Worm (Caenorhabditis elegans) whole organism, L4/young adult: Measurements from ENCODE around the gene hlh-26.

ENCODE experiments used
- W03F9.2 ChIP-seq: fragments of 150-350 bp; optimal IDR thresholded peaks from 2 replicates; lab custom pipeline; 2014; ENCODE audit warnings: missing biosample characterization, missing genetic modification characterization
- dao-5 ChIP-seq: sonication (generic microtip); optimal IDR thresholded peaks from 2 replicates; lab custom pipeline; 2016; ENCODE audit warnings: missing genotype, missing genetic modification characterization, moderate library complexity, missing compliant biosample characterization
- him-1 ChIP-seq: sonication (generic microtip); optimal IDR thresholded peaks from 2 replicates; lab custom pipeline; 2016; ENCODE audit warnings: missing genotype, missing genetic modification reagents, missing genetic modification characterization, missing compliant biosample characterization

- TF ChIP-seq him-1 (tag; lab: Kevin White, UChicago) (no peak), W03F9.2 (tag; lab: Kevin White, UChicago) (no peak), dao-5 (tag; lab: Kevin White, UChicago) (no peak)
Measured at ce11 chrII:5572082-5572746, 38.7 kb upstream of the hlh-26 start.
